Worm (Caenorhabditis elegans) whole organism, midembryonic: Measurements from ENCODE around the gene W06D11.5.
"Not testable (repeated sequence)": the region's sequence is repeated elsewhere in the genome, so short reads cannot be mapped to it uniquely, and the experiment has no call there.

Source experiments
- cog-1 ChIP-seq: sonication (generic microtip); optimal IDR thresholded peaks from 2 replicates; lab custom pipeline; 2016; ENCODE audit warnings: missing genetic modification characterization, missing compliant biosample characterization
- flt-1 ChIP-seq: fragments of 200-800 bp; sonication (Bioruptor generic); IDR thresholded peaks from 2 replicates; pipeline ENCODE4 v1.3.6; 2022; ENCODE audit warnings: missing genetic modification characterization, missing compliant biosample characterization
- med-1 ChIP-seq: sonication (generic microtip); optimal IDR thresholded peaks from 2 replicates; lab custom pipeline; 2017; ENCODE audit warnings: missing genetic modification characterization, mild to moderate bottlenecking, missing compliant biosample characterization, antibody characterized with exemption, missing genetic modification reagents; ENCODE audit not compliant: insufficient read depth
- ref-1 ChIP-seq: fragments of 200-800 bp; sonication (Bioruptor generic); conservative IDR thresholded peaks from 2 replicates; pipeline ENCODE4 v1.3.6; 2022; ENCODE audit warnings: missing genetic modification reagents, missing genetic modification characterization, missing compliant biosample characterization
- ztf-29 ChIP-seq: fragments of 200-800 bp; sonication (Bioruptor generic); IDR thresholded peaks from 2 replicates; pipeline ENCODE4 v1.3.6; 2022; ENCODE audit warnings: missing genetic modification reagents, missing genetic modification characterization, missing compliant biosample characterization

- TF ChIP-seq flt-1 (GFP tag; lab: Robert Waterston, UW); cog-1 (tag; lab: Kevin White, UChicago); ztf-29 (GFP tag; lab: Robert Waterston, UW); med-1 (GFP tag; lab: Kevin White, UChicago); ref-1 (GFP tag; lab: Robert Waterston, UW): not testable (repeated sequence)
Measured at ce11 chrX:12308045-12308499, 8.1 kb downstream of the W06D11.5 start, which contains the start of gene F17A2.16.
